Worm (Caenorhabditis elegans): ENCODE measurements around the gene C17B7.9.

DNA sequence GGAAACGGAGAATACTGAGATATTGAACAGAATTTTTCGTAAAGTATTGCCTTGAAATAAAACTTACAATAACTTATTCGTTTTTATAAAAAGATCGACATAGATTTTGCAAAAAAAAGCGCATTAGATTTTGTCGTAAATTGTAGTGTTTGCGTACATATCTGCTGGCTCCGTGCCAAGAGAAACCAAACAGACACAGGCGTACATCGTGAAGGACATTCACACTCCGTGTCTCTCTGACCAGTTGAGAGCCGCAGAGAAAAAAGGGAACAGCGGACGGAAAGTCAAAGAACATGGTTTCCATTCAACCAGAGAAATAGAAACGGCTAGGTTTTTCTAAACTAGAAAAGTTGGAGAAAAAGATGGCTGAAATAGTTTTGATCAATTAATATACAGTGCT lies 16.6 kb downstream of the C17B7.9 start, which contains the start of gene arrd-19:
- TF ChIP-seq pag-3 (tag; optimal IDR thresholded peaks at IDR 0.05; ENCODE audit: borderline replicate concordance) (no peak), C08G9.2 (tag; optimal IDR thresholded peaks at IDR 0.05) (no peak), ets-4 (tag; optimal IDR thresholded peaks at IDR 0.05) (no peak), pat-9 (tag; optimal IDR thresholded peaks at IDR 0.05) (no peak), ceh-48 (tag; optimal IDR thresholded peaks at IDR 0.05) (no peak), ceh-34 (tag; optimal IDR thresholded peaks at IDR 0.05) (no peak)

Measured in whole organism, late embryonic.